Fruit fly (Drosophila melanogaster) whole organism, wandering third instar larva: ENCODE results near the gene feo.

Experiments used
- Abd-B ChIP-seq: fragments of >200 bp; optimal IDR thresholded peaks from 2 replicates; lab custom pipeline; 2017; ENCODE audit warnings: missing biosample characterization, missing genetic modification characterization
- CG32264 ChIP-seq: fragments of 200-800 bp; sonication (Bioruptor generic); optimal IDR thresholded peaks from 2 replicates; lab custom pipeline; 2016; ENCODE audit warnings: missing biosample characterization, missing genetic modification characterization
- CrebA ChIP-seq: fragments of 200-800 bp; sonication (Bioruptor generic); optimal IDR thresholded peaks from 2 replicates; lab custom pipeline; 2016; ENCODE audit warnings: missing biosample characterization, mild to moderate bottlenecking, missing genetic modification characterization, borderline replicate concordance
- Dfd ChIP-seq: fragments of >200 bp; optimal IDR thresholded peaks from 2 replicates; lab custom pipeline; 2017; ENCODE audit warnings: missing biosample characterization, missing genetic modification characterization
- Dif ChIP-seq: fragments of 200-275, 200-300 bp; sonication (Bioruptor generic); optimal IDR thresholded peaks from 2 replicates; lab custom pipeline; 2018; ENCODE audit warnings: missing biosample characterization, missing genetic modification characterization; ENCODE audit not compliant: partially characterized antibody
- GATAd ChIP-seq: sonication (Bioruptor generic); optimal IDR thresholded peaks from 2 replicates; lab custom pipeline; 2016; ENCODE audit warnings: missing biosample characterization, missing genetic modification characterization
- HLH106 ChIP-seq: fragments of 200-800 bp; optimal IDR thresholded peaks from 3 replicates; lab custom pipeline; 2019; ENCODE audit warnings: missing biosample characterization, mild to moderate bottlenecking, missing genetic modification characterization, moderate library complexity
- Hr78 ChIP-seq: fragments of >200 bp; optimal IDR thresholded peaks from 2 replicates; lab custom pipeline; 2017; ENCODE audit warnings: missing biosample characterization, missing genetic modification characterization
- Hr83 ChIP-seq: fragments of 200-300 bp; sonication (Bioruptor generic); optimal IDR thresholded peaks from 2 replicates; lab custom pipeline; 2016; ENCODE audit warnings: missing biosample characterization, mild to moderate bottlenecking, missing genetic modification characterization, moderate library complexity; ENCODE audit not compliant: poor library complexity, severe bottlenecking
- Mio ChIP-seq: sonication (Bioruptor generic); optimal IDR thresholded peaks from 2 replicates; lab custom pipeline; 2016; ENCODE audit warnings: missing biosample characterization, missing genetic modification characterization
- N ChIP-seq: fragments of >200 bp; optimal IDR thresholded peaks from 2 replicates; lab custom pipeline; 2018; ENCODE audit warnings: missing biosample characterization, missing external identifiers, missing genetic modification characterization
- OdsH ChIP-seq: fragments of 200-800 bp; sonication (Bioruptor generic); optimal IDR thresholded peaks from 2 replicates; lab custom pipeline; 2016; ENCODE audit warnings: missing biosample characterization, mild to moderate bottlenecking, missing genetic modification characterization
- Rel ChIP-seq, 2 experiments: fragments of 200-800 bp; sonication (Bioruptor generic) in 1 of 2; optimal IDR thresholded peaks; 2 replicates in 1 of 2; 3 replicates in 1 of 2; lab custom pipeline; 2016 to 2019; ENCODE audit warnings: mild to moderate bottlenecking in 2 of 2, missing biosample characterization in 2 of 2, missing genetic modification characterization in 2 of 2, moderate library complexity in 1 of 2
- Sp1 ChIP-seq: fragments of 200-800 bp; sonication (Bioruptor generic); optimal IDR thresholded peaks from 3 replicates; lab custom pipeline; 2019; ENCODE audit warnings: missing biosample characterization, mild to moderate bottlenecking, missing genetic modification characterization, moderate library complexity
- Vsx2 ChIP-seq: fragments of 200-300, 225-300 bp; sonication (Bioruptor generic); optimal IDR thresholded peaks from 2 replicates; lab custom pipeline; 2018; ENCODE audit warnings: missing biosample characterization, missing genetic modification characterization; ENCODE audit not compliant: partially characterized antibody
- br ChIP-seq: fragments of 200-800 bp; sonication (Bioruptor generic); optimal IDR thresholded peaks from 2 replicates; lab custom pipeline; 2016; ENCODE audit warnings: missing biosample characterization, missing genetic modification characterization
- dl ChIP-seq, 2 experiments: fragments of 175-275, 200-275 bp in 1 of 2; fragments of 200-275 bp in 1 of 2; sonication (Bioruptor generic); optimal IDR thresholded peaks; lab custom pipeline; 2018; ENCODE audit warnings: mild to moderate bottlenecking in 2 of 2, missing biosample characterization in 2 of 2, missing genetic modification characterization in 2 of 2, moderate library complexity in 2 of 2; ENCODE audit not compliant: partially characterized antibody in 2 of 2, insufficient read depth in 1 of 2
- dsf ChIP-seq: sonication (Bioruptor generic); optimal IDR thresholded peaks from 2 replicates; lab custom pipeline; 2016; ENCODE audit warnings: missing biosample characterization, missing genetic modification characterization, borderline replicate concordance
- ey ChIP-seq: fragments of 200-800 bp; sonication (Bioruptor generic); optimal IDR thresholded peaks from 2 replicates; lab custom pipeline; 2016; ENCODE audit warnings: missing biosample characterization, missing genetic modification characterization
- foxo ChIP-seq, 2 experiments: fragments of 200-800 bp; sonication (Bioruptor generic); optimal IDR thresholded peaks; 2 replicates in 1 of 2; 3 replicates in 1 of 2; lab custom pipeline; 2016 to 2017; ENCODE audit warnings: missing biosample characterization in 2 of 2, missing genetic modification characterization in 2 of 2
- fru ChIP-seq: fragments of 200-800 bp; sonication (Bioruptor generic); optimal IDR thresholded peaks from 3 replicates; lab custom pipeline; 2016; ENCODE audit warnings: missing biosample characterization, mild to moderate bottlenecking, missing genetic modification characterization
- h ChIP-seq: fragments of 200-800 bp; sonication (Bioruptor generic); optimal IDR thresholded peaks from 3 replicates; lab custom pipeline; 2016; ENCODE audit warnings: missing biosample characterization, mild to moderate bottlenecking, missing genetic modification characterization
- jim ChIP-seq: fragments of 175-275, 200-325 bp; sonication (Bioruptor generic); optimal IDR thresholded peaks from 2 replicates; lab custom pipeline; 2016; ENCODE audit warnings: missing biosample characterization, mild to moderate bottlenecking, missing genetic modification characterization
- pan ChIP-seq: fragments of >200 bp; optimal IDR thresholded peaks from 2 replicates; lab custom pipeline; 2017
- psq ChIP-seq: fragments of 200-800 bp; sonication (Bioruptor generic); optimal IDR thresholded peaks from 3 replicates; lab custom pipeline; 2017; ENCODE audit warnings: missing biosample characterization, mild to moderate bottlenecking, missing genetic modification characterization, moderate library complexity
- rgr ChIP-seq: fragments of 200-800 bp; sonication (Bioruptor generic); optimal IDR thresholded peaks from 3 replicates; lab custom pipeline; 2016; ENCODE audit warnings: missing biosample characterization, mild to moderate bottlenecking, missing genetic modification characterization
- sage ChIP-seq: fragments of 200-800 bp; sonication (Bioruptor generic); optimal IDR thresholded peaks from 2 replicates; lab custom pipeline; 2016; ENCODE audit warnings: missing biosample characterization, mild to moderate bottlenecking, missing genetic modification characterization
- tai ChIP-seq: sonication (Bioruptor generic); optimal IDR thresholded peaks from 2 replicates; lab custom pipeline; 2016; ENCODE audit warnings: missing biosample characterization, missing genetic modification characterization
- woc ChIP-seq: sonication (Bioruptor generic); optimal IDR thresholded peaks from 2 replicates; lab custom pipeline; 2016; ENCODE audit warnings: missing biosample characterization, mild to moderate bottlenecking, missing genetic modification characterization

The feo gene

dm6 chrX:10891150-10891549, 36.5 kb upstream of the feo start, which contains the start of gene Ork1:
Ork1 (minus strand) TSS chrX:10891250.
- TF ChIP-seq CrebA (GFP tag; lab: Kevin White, UChicago), result no peak
- no peak for TF ChIP-seq sage (GFP tag; lab: Kevin White, UChicago)
- no peak for TF ChIP-seq CG32264
- no peak for TF ChIP-seq ey (GFP tag; lab: Kevin White, UChicago)
- no peak for TF ChIP-seq woc (GFP tag; lab: Kevin White, UChicago)
- no peak for TF ChIP-seq dl (GFP tag; optimal IDR thresholded peaks at IDR 0.05; lab: Kevin White, UChicago; ENCODE audit: insufficient read depth in 1 of 2, partially characterized antibody in 2 of 2)
- no peak for TF ChIP-seq psq (GFP tag; lab: Kevin White, UChicago)
- TF ChIP-seq Abd-B, result no peak
- no peak for TF ChIP-seq Hr78
- no peak for TF ChIP-seq HLH106 (tag; lab: Kevin White, UChicago)
- TF ChIP-seq br, result no peak
- no peak for TF ChIP-seq Hr83
- TF ChIP-seq Dfd, result no peak
- no peak for TF ChIP-seq Dif (GFP tag; lab: Kevin White, UChicago)

dm6 chrX:10889955-10890617, 35.4 kb upstream of the feo start:
- TF ChIP-seq Dfd (no peak), Sp1 (GFP tag; lab: Kevin White, UChicago) (no peak), psq (GFP tag; lab: Kevin White, UChicago) (no peak), fru (GFP tag; lab: Kevin White, UChicago) (peak; percentile 34), OdsH (GFP tag; lab: Kevin White, UChicago) (peak; percentile 26), N (no peak), foxo (GFP tag; optimal IDR thresholded peaks at IDR 0.05; lab: Kevin White, UChicago) (peak in 1 of 2 experiments; percentile 34), h (peak; percentile 17), rgr (GFP tag; lab: Kevin White, UChicago) (peak; percentile 53), Rel (GFP tag; optimal IDR thresholded peaks at IDR 0.05; lab: Kevin White, UChicago) (no peak), Rel (tag; optimal IDR thresholded peaks at IDR 0.05; lab: Kevin White, UChicago) (peak; percentile 96), ey (GFP tag; lab: Kevin White, UChicago) (peak; percentile 35)

- TF ChIP-seq jim (GFP tag; lab: Kevin White, UChicago) (no peak), Rel (GFP tag; optimal IDR thresholded peaks at IDR 0.05; lab: Kevin White, UChicago) (no peak), Rel (tag; optimal IDR thresholded peaks at IDR 0.05; lab: Kevin White, UChicago) (peak; percentile 39), Sp1 (GFP tag; lab: Kevin White, UChicago) (no peak), Mio (GFP tag; lab: Kevin White, UChicago) (no peak), dl (GFP tag; optimal IDR thresholded peaks at IDR 0.05; lab: Kevin White, UChicago; ENCODE audit: insufficient read depth in 1 of 2, partially characterized antibody in 2 of 2) (no peak), pan (no peak)
These were observed 33.0 kb upstream of the feo start for dm6 chrX:10887643-10888042.

dm6 chrX:10886418-10886817, 31.7 kb upstream of the feo start:
- TF ChIP-seq GATAd (GFP tag; lab: Kevin White, UChicago) (no peak), tai (GFP tag; lab: Kevin White, UChicago) (no peak), OdsH (GFP tag; lab: Kevin White, UChicago) (no peak), fru (GFP tag; lab: Kevin White, UChicago) (peak; percentile 30), ey (GFP tag; lab: Kevin White, UChicago) (peak; percentile 18), rgr (GFP tag; lab: Kevin White, UChicago) (peak; percentile 16), dsf (GFP tag; lab: Kevin White, UChicago) (no peak), woc (GFP tag; lab: Kevin White, UChicago) (no peak), h (peak; percentile 37), CrebA (GFP tag; lab: Kevin White, UChicago) (no peak), br (peak; percentile 21), foxo (GFP tag; optimal IDR thresholded peaks at IDR 0.05; lab: Kevin White, UChicago) (peak in 1 of 2 experiments; percentile 46)

- TF ChIP-seq Vsx2 (GFP tag; lab: Kevin White, UChicago) (no peak), Hr83 (no peak), N (no peak), psq (GFP tag; lab: Kevin White, UChicago) (no peak), OdsH (GFP tag; lab: Kevin White, UChicago) (no peak), Hr78 (no peak)
These were observed 29.1 kb upstream of the feo start for dm6 chrX:10883740-10884139.
